Worm (Caenorhabditis elegans): Measurements from ENCODE around the gene ect-2.
A peak's percentile ranks its signal among the peaks of the same experiment; 100 is the strongest.

ect-2 gene

DNA sequence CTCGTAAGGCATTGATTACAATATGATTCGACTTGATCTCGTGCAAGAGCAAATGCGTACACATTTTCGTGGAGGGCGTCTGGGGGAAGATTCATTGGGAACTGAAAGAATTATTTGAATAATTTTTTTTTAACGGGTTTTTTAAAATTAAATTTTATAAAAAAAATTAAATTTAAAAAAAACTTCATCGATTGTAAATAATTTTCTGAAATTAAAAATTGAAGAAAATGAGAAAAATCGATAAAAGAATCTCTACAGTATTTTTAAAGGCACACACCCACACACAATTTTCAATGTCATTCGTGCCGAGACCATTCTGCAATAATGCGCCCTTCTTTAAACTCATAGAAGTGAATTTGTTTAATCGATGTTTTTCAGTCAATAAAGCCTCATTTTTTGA is 12.4 kb upstream of the ect-2 start, which contains the start of gene set-14:
Gene set-14, minus strand, starts transcription at position 101 of the 400 bp plus-strand sequence.
- no peak for TF ChIP-seq gmeb-1 (tag; optimal IDR thresholded peaks at IDR 0.05)
- no peak for TF ChIP-seq dmd-4 (tag; optimal IDR thresholded peaks at IDR 0.05)
- no peak for TF ChIP-seq lsy-2 (tag; optimal IDR thresholded peaks at IDR 0.05)
- no peak for TF ChIP-seq nhr-6 (tag; optimal IDR thresholded peaks at IDR 0.05)
- no peak for TF ChIP-seq nhr-21 (tag; optimal IDR thresholded peaks at IDR 0.05)

DNA sequence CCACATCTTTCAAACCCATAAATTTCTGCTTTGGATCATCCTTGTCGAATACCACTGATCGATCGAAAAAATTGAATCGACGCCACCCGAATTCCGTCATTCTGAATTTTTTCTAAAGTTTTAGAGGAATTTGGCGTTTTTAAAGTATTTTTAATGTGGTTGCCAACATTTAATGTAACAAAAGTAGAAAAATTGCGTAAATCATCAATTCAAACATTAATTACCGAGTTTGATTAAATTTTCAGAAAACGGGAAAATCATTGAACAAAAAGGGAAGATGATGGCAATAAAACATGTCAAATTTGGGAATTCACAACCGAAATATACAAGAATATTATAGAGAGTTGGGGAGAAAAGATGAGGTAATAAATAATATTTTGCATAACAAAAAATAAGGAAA is 9.6 kb upstream of the ect-2 start, which contains the start of gene vps-11:
Gene vps-11, minus strand, starts transcription at position 101 of the 400 bp plus-strand sequence.
- TF ChIP-seq nhr-10 (tag; optimal IDR thresholded peaks at IDR 0.05), result no peak

DNA sequence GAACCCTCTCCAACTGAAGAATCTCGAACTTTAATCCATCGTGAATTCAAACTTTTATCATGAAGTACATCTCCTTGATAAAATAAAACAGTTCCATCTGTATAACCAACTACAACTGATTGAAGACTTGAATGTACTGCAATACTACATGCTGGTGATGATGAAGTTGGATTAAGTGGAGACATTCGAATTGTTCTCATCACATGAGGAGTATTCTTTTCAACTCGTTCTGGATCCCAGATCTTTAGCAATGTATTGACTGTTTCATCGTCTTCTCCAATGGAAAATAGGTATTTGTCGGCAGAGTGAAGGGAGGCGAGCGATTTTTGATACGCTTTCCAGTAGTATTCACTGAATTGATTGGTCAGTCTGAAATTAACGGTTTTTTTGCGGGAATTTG is 8.8 kb upstream of the ect-2 start:
- no peak for TF ChIP-seq mab-5 (tag; optimal IDR thresholded peaks at IDR 0.05)
- TF ChIP-seq aly-2 (tag; optimal IDR thresholded peaks at IDR 0.05), result no peak
- TF ChIP-seq nhr-77 (tag; optimal IDR thresholded peaks at IDR 0.05), result no peak
- no peak for TF ChIP-seq nhr-10 (tag; optimal IDR thresholded peaks at IDR 0.05)
- no peak for TF ChIP-seq unc-39 (tag; optimal IDR thresholded peaks at IDR 0.05)
- no peak for TF ChIP-seq elt-3 (tag; optimal IDR thresholded peaks at IDR 0.05)
- no peak for TF ChIP-seq lsy-2 (tag; optimal IDR thresholded peaks at IDR 0.05)

DNA sequence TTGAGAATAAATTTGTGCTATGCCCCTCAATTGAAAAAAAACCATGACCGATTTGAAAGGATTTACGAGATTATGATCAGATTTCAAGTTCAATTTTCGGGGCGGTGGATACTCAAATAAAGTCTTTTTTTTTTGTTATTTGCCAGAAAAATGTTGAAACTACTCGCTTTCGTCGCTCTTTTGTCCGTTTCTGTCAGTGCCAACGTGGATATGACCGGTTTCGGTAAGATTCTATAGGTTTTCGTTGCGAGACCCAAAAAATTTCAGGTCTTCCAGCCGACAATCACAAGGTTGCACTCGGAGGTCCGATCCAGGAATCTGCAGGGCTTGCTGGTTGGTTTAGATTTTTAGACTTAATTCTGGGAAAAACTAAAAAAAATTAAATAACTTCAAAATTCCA is 3.5 kb upstream of the ect-2 start, which contains the start of gene tag-209:
Gene tag-209, plus strand, starts transcription at position 73 of the 400 bp plus-strand sequence.
- no peak for TF ChIP-seq nhr-11 (tag; optimal IDR thresholded peaks at IDR 0.05)
- no peak for TF ChIP-seq mdl-1 (tag; optimal IDR thresholded peaks at IDR 0.05)
- no peak for TF ChIP-seq blmp-1 (tag; optimal IDR thresholded peaks at IDR 0.05; ENCODE audit: insufficient read depth)
- no peak for TF ChIP-seq ztf-11 (tag; optimal IDR thresholded peaks at IDR 0.05)
- TF ChIP-seq C34F6.9 (tag; optimal IDR thresholded peaks at IDR 0.05), result no peak
- TF ChIP-seq nhr-23 (tag; optimal IDR thresholded peaks at IDR 0.05), result no peak

DNA sequence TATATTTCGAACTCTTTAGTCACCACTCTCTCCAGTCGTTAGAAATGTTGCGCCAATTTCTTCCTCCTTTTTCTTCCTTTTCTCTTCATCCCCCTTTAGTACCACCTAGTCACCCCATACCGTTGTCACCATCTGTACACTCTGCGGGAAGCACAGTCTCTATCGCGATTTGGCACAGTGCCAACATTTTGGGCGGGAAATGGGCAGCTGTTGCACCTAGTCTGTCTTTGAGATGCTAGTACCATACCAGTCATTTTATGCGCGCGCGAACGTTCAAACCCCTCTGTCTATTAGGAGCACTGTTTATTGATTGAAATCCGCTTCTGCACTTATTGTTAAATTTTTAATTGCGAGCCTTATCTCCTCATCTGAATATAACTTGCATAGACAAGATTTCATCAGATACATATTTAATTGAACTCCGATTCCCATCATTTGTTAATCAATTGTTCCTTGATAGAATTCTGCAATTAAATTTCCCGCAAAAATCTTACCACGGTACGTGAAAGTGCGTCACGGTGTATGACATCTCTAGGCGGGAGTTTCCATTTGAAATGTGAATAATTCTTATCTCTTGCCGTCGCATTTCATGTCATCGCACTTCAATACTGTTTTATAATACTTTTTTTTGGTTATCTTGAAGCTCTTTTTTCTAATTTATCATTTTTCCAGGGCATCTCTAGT is 1.2 kb upstream of the ect-2 start, which contains the start of gene cdl-1:
Gene cdl-1, plus strand, starts transcription at position 673 of the 684 bp plus-strand sequence.
- TF ChIP-seq mdl-1 (tag; optimal IDR thresholded peaks at IDR 0.05) (no peak), nhr-129 (tag; optimal IDR thresholded peaks at IDR 0.05) (peak; percentile 70), alr-1 (tag; optimal IDR thresholded peaks at IDR 0.05) (no peak), ztf-1 (GFP tag; conservative IDR thresholded peaks at IDR 0.05) (no peak), nhr-6 (tag; optimal IDR thresholded peaks at IDR 0.05) (peak; percentile 23), sma-9 (GFP tag; optimal IDR thresholded peaks at IDR 0.05) (peak; percentile 74), sma-9 (tag; optimal IDR thresholded peaks at IDR 0.05) (no peak), mbf-1 (tag; optimal IDR thresholded peaks at IDR 0.05) (no peak), ZK546.5 (tag; optimal IDR thresholded peaks at IDR 0.05) (no peak), C34F6.9 (tag; optimal IDR thresholded peaks at IDR 0.05) (peak; percentile 42), aly-2 (tag; optimal IDR thresholded peaks at IDR 0.05) (no peak), unc-62 (GFP tag; optimal IDR thresholded peaks at IDR 0.05) (no peak), nhr-10 (tag; optimal IDR thresholded peaks at IDR 0.05) (no peak), nhr-11 (tag; optimal IDR thresholded peaks at IDR 0.05) (no peak), egl-27 (tag; optimal IDR thresholded peaks at IDR 0.05) (no peak), lin-11 (tag; optimal IDR thresholded peaks at IDR 0.05) (no peak), nhr-237 (tag; optimal IDR thresholded peaks at IDR 0.05) (no peak), lin-39 (tag; optimal IDR thresholded peaks at IDR 0.05) (no peak), R02D3.7 (tag; optimal IDR thresholded peaks at IDR 0.05) (no peak), ceh-82 (tag; optimal IDR thresholded peaks at IDR 0.05) (no peak), ztf-11 (tag; optimal IDR thresholded peaks at IDR 0.05) (no peak), sem-4 (tag; optimal IDR thresholded peaks at IDR 0.05) (peak; percentile 45), elt-3 (tag; optimal IDR thresholded peaks at IDR 0.05) (no peak), sma-3 (GFP tag; optimal IDR thresholded peaks at IDR 0.05) (peak; percentile 66), blmp-1 (tag; optimal IDR thresholded peaks at IDR 0.05; ENCODE audit: insufficient read depth) (peak; percentile 9), skn-1 (tag; optimal IDR thresholded peaks at IDR 0.05) (no peak), F13H6.1 (tag; optimal IDR thresholded peaks at IDR 0.05) (peak; percentile 30), ceh-16 (tag; optimal IDR thresholded peaks at IDR 0.05) (no peak), snpc-4 (tag; optimal IDR thresholded peaks at IDR 0.05) (peak; percentile 14), fos-1 (tag; optimal IDR thresholded peaks at IDR 0.05) (peak; percentile 73), nhr-23 (tag; optimal IDR thresholded peaks at IDR 0.05) (no peak), nhr-25 (tag; optimal IDR thresholded peaks at IDR 0.05) (peak; percentile 27), crh-2 (tag; optimal IDR thresholded peaks at IDR 0.05) (peak; percentile 56), zag-1 (tag; optimal IDR thresholded peaks at IDR 0.05) (no peak), ama-1 (optimal IDR thresholded peaks at IDR 0.05) (no peak), dmd-4 (tag; optimal IDR thresholded peaks at IDR 0.05) (no peak), nhr-21 (tag; optimal IDR thresholded peaks at IDR 0.05) (peak; percentile 31), unc-55 (GFP tag; optimal IDR thresholded peaks at IDR 0.05) (peak; percentile 73), ztf-4 (tag; optimal IDR thresholded peaks at IDR 0.05) (no peak)
